Fruit fly (Drosophila melanogaster): Measurements from ENCODE around the gene CG31496.

CG31496 gene

dm6 chr3R:7346445-7346844 lies 1.6 kb downstream of the CG31496 start, which contains the start of gene nxf4:
Gene nxf4 (plus strand): TSS chr3R:7346730.
- TF ChIP-seq CG13204 (GFP tag; optimal IDR thresholded peaks at IDR 0.05) (no peak), fd96Ca (GFP tag; IDR thresholded peaks at IDR 0.05) (no peak), CG17806 (tag; optimal IDR thresholded peaks at IDR 0.05) (no peak)

dm6 chr3R:7349452-7349851 lies 4.6 kb downstream of the CG31496 start, which contains the start of gene CG43290:
Gene CG43290 (minus strand): TSS chr3R:7349552.
- TF ChIP-seq CG13204 (GFP tag; optimal IDR thresholded peaks at IDR 0.05): no peak
- no peak for TF ChIP-seq D1 (tag; optimal IDR thresholded peaks at IDR 0.05)
- no peak for TF ChIP-seq CG14655 (GFP tag; optimal IDR thresholded peaks at IDR 0.05)

dm6 chr3R:7362023-7362422 lies 17.2 kb downstream of the CG31496 start, which contains the start of gene CG17944:
Gene CG17944 (minus strand): TSS chr3R:7362123.
- no peak for TF ChIP-seq CG14655 (GFP tag; optimal IDR thresholded peaks at IDR 0.05)
- TF ChIP-seq CG8159 (tag; optimal IDR thresholded peaks at IDR 0.05): no peak
- no peak for TF ChIP-seq Ets98B (GFP tag; IDR thresholded peaks at IDR 0.05)
- TF ChIP-seq fd96Ca (GFP tag; IDR thresholded peaks at IDR 0.05): no peak
- no peak for TF ChIP-seq rn (GFP tag; IDR thresholded peaks at IDR 0.05)
- no peak for TF ChIP-seq CG8301 (tag; optimal IDR thresholded peaks at IDR 0.05)
- no peak for TF ChIP-seq gl (tag; optimal IDR thresholded peaks at IDR 0.05)
- no peak for TF ChIP-seq CG12605 (GFP tag; IDR thresholded peaks at IDR 0.05)
- TF ChIP-seq CG17806 (tag; optimal IDR thresholded peaks at IDR 0.05): no peak
- TF ChIP-seq D1 (tag; optimal IDR thresholded peaks at IDR 0.05): no peak
- no peak for TF ChIP-seq CG13204 (GFP tag; optimal IDR thresholded peaks at IDR 0.05)
- TF ChIP-seq Snoo (tag; optimal IDR thresholded peaks at IDR 0.05): no peak
- TF ChIP-seq Pif1B (GFP tag; optimal IDR thresholded peaks at IDR 0.05): no peak
- no peak for TF ChIP-seq Pif1A (GFP tag; optimal IDR thresholded peaks at IDR 0.05)
- TF ChIP-seq CG15710 (tag; optimal IDR thresholded peaks at IDR 0.05): no peak

- TF ChIP-seq rn (GFP tag; IDR thresholded peaks at IDR 0.05) (no peak), CG34367 (tag; optimal IDR thresholded peaks at IDR 0.05) (no peak), CG4496 (GFP tag; IDR thresholded peaks at IDR 0.05) (no peak), CG32121 (GFP tag; IDR thresholded peaks at IDR 0.05) (no peak), EcR (GFP tag; optimal IDR thresholded peaks at IDR 0.05) (no peak), CG14655 (GFP tag; optimal IDR thresholded peaks at IDR 0.05) (no peak), CG12605 (GFP tag; IDR thresholded peaks at IDR 0.05) (no peak), CG10348 (GFP tag; IDR thresholded peaks at IDR 0.05) (no peak), D1 (tag; optimal IDR thresholded peaks at IDR 0.05) (no peak), CG8301 (tag; optimal IDR thresholded peaks at IDR 0.05) (no peak), CG8159 (tag; optimal IDR thresholded peaks at IDR 0.05) (no peak)
Observed at dm6 chr3R:7363673-7364072, 18.8 kb downstream of the CG31496 start, which contains the start of gene Mst84Dd. Gene Mst84Dd (minus strand): TSS chr3R:7363773.

dm6 chr3R:7364573-7364972 lies 19.7 kb downstream of the CG31496 start, which contains the start of gene Mst84Dc:
Gene Mst84Dc (minus strand): TSS chr3R:7364673.
- no peak for TF ChIP-seq fd96Ca (GFP tag; IDR thresholded peaks at IDR 0.05)
- no peak for TF ChIP-seq CG10348 (GFP tag; IDR thresholded peaks at IDR 0.05)
- no peak for TF ChIP-seq Pif1B (GFP tag; optimal IDR thresholded peaks at IDR 0.05)
- no peak for TF ChIP-seq CG12605 (GFP tag; IDR thresholded peaks at IDR 0.05)
- no peak for TF ChIP-seq CG8159 (tag; optimal IDR thresholded peaks at IDR 0.05)
- TF ChIP-seq CG15710 (tag; optimal IDR thresholded peaks at IDR 0.05): no peak
- TF ChIP-seq Snoo (tag; optimal IDR thresholded peaks at IDR 0.05): no peak
- TF ChIP-seq Ets98B (GFP tag; IDR thresholded peaks at IDR 0.05): no peak
- no peak for TF ChIP-seq D1 (tag; optimal IDR thresholded peaks at IDR 0.05)
- no peak for TF ChIP-seq CG13204 (GFP tag; optimal IDR thresholded peaks at IDR 0.05)
- TF ChIP-seq CG17806 (tag; optimal IDR thresholded peaks at IDR 0.05): no peak
- TF ChIP-seq EcR (GFP tag; optimal IDR thresholded peaks at IDR 0.05): no peak
- TF ChIP-seq gl (tag; optimal IDR thresholded peaks at IDR 0.05): no peak

dm6 chr3R:7365527-7365926 lies 20.7 kb downstream of the CG31496 start, which contains the start of the genes Mst84Db and Mst84Da:
Gene Mst84Db (minus strand): TSS chr3R:7365627.
Gene Mst84Da (plus strand): TSS chr3R:7365850.
- TF ChIP-seq CG10348 (GFP tag; IDR thresholded peaks at IDR 0.05): no peak
- no peak for TF ChIP-seq CG17806 (tag; optimal IDR thresholded peaks at IDR 0.05)
- TF ChIP-seq Snoo (tag; optimal IDR thresholded peaks at IDR 0.05): no peak
- TF ChIP-seq CG32121 (GFP tag; IDR thresholded peaks at IDR 0.05): no peak
- TF ChIP-seq CG12605 (GFP tag; IDR thresholded peaks at IDR 0.05): no peak
- no peak for TF ChIP-seq gl (tag; optimal IDR thresholded peaks at IDR 0.05)
- no peak for TF ChIP-seq CG8159 (tag; optimal IDR thresholded peaks at IDR 0.05)
- no peak for TF ChIP-seq CG8301 (tag; optimal IDR thresholded peaks at IDR 0.05)
- TF ChIP-seq rn (GFP tag; IDR thresholded peaks at IDR 0.05): no peak
- no peak for TF ChIP-seq Ets98B (GFP tag; IDR thresholded peaks at IDR 0.05)
- TF ChIP-seq EcR (GFP tag; optimal IDR thresholded peaks at IDR 0.05): no peak
- TF ChIP-seq CG9948 (tag; optimal IDR thresholded peaks at IDR 0.05): no peak
- TF ChIP-seq CG13204 (GFP tag; optimal IDR thresholded peaks at IDR 0.05): no peak
- no peak for TF ChIP-seq fd96Ca (GFP tag; IDR thresholded peaks at IDR 0.05)
- TF ChIP-seq D1 (tag; optimal IDR thresholded peaks at IDR 0.05): no peak
- TF ChIP-seq Pif1B (GFP tag; optimal IDR thresholded peaks at IDR 0.05): no peak
- TF ChIP-seq CG15710 (tag; optimal IDR thresholded peaks at IDR 0.05): no peak
- no peak for TF ChIP-seq CG4496 (GFP tag; IDR thresholded peaks at IDR 0.05)
- TF ChIP-seq Pif1A (GFP tag; optimal IDR thresholded peaks at IDR 0.05): no peak

dm6 chr3R:7369205-7369604 lies 24.3 kb downstream of the CG31496 start, which contains the start of gene MstProx:
Gene MstProx (minus strand): TSS chr3R:7369305.
- TF ChIP-seq EcR (GFP tag; optimal IDR thresholded peaks at IDR 0.05): no peak
- TF ChIP-seq CG9948 (tag; optimal IDR thresholded peaks at IDR 0.05): no peak
- no peak for TF ChIP-seq Ets98B (GFP tag; IDR thresholded peaks at IDR 0.05)
- no peak for TF ChIP-seq CG32121 (GFP tag; IDR thresholded peaks at IDR 0.05)
- no peak for TF ChIP-seq CG4496 (GFP tag; IDR thresholded peaks at IDR 0.05)
- no peak for TF ChIP-seq Pif1A (GFP tag; optimal IDR thresholded peaks at IDR 0.05)
